Fruit fly (Drosophila melanogaster): Measurements from ENCODE around the gene Wwox.

DNA sequence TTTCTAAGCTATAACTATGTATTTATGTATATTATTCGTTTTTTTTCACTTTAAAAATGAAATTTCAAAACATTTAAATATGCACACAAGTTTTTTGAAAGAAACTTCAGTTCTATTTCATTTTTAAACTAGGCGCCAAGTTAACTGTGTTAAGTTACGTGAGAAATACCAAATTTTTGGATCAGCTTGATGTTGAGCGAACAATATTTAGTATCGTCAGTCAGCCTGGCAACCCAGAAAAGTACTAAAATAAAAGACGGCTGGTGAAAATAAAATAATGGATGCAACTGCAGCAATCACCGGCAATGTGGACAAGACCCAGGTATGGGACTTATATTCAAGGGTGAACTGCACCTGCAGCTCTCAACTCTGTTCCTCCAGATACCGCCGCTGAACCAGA is 36.8 kb upstream of the Wwox start, which contains the start of gene CCDC53:
- TF ChIP-seq usp (GFP tag; optimal IDR thresholded peaks at IDR 0.05) (no peak), psq (optimal IDR thresholded peaks at IDR 0.05) (no peak), CG8478 (optimal IDR thresholded peaks at IDR 0.05) (no peak), EcR (GFP tag; optimal IDR thresholded peaks at IDR 0.05) (no peak), Dll (optimal IDR thresholded peaks at IDR 0.05) (no peak), pan (optimal IDR thresholded peaks at IDR 0.05) (no peak)
